Worm (Caenorhabditis elegans) whole organism, L1 larva: ENCODE data around the gene ndx-2.

Experiments used
- C04F5.9 ChIP-seq: sonication (generic microtip); optimal IDR thresholded peaks from 2 replicates; lab custom pipeline; 2016; ENCODE audit warnings: missing genetic modification characterization, missing compliant biosample characterization
- aha-1 ChIP-seq: fragments of 150-350 bp; optimal IDR thresholded peaks from 2 replicates; lab custom pipeline; 2014; ENCODE audit warnings: missing biosample characterization, missing genetic modification characterization
- aly-2 ChIP-seq: fragments of 150-350 bp; optimal IDR thresholded peaks from 2 replicates; lab custom pipeline; 2014; ENCODE audit warnings: missing biosample characterization, missing genetic modification characterization
- blmp-1 ChIP-seq: fragments of 150-350 bp; optimal IDR thresholded peaks from 2 replicates; lab custom pipeline; 2014; ENCODE audit warnings: missing biosample characterization, missing genetic modification characterization
- ceh-63 ChIP-seq: fragments of 200-800 bp; sonication (Bioruptor generic); optimal IDR thresholded peaks from 2 replicates; lab custom pipeline; 2018; ENCODE audit warnings: mild to moderate bottlenecking, missing genetic modification characterization, missing compliant biosample characterization
- ceh-90 ChIP-seq: sonication (generic microtip); optimal IDR thresholded peaks from 2 replicates; lab custom pipeline; 2016; ENCODE audit warnings: missing genetic modification characterization, missing compliant biosample characterization
- dpl-1 ChIP-seq, 3 experiments: fragments of 150-350 bp in 2 of 3; sonication (generic microtip) in 1 of 3; optimal IDR thresholded peaks; 2 replicates each; lab custom pipeline; 2014 to 2017; ENCODE audit warnings: missing biosample characterization in 3 of 3, missing genetic modification characterization in 3 of 3, missing genetic modification reagents in 3 of 3
- efl-1 ChIP-seq, 4 experiments: fragments of 150-350 bp; optimal IDR thresholded peaks in 3 of 4; peaks in 1 of 4; 1 replicate in 1 of 4; 2 replicates in 3 of 4; lab custom pipeline; 2014; ENCODE audit warnings: missing biosample characterization in 2 of 4, missing genetic modification characterization in 2 of 4, missing genetic modification reagents in 2 of 4
- elt-2 ChIP-seq: sonication (generic microtip); optimal IDR thresholded peaks from 2 replicates; lab custom pipeline; 2016; ENCODE audit warnings: missing genetic modification characterization, mild to moderate bottlenecking, inconsistent platforms, missing compliant biosample characterization, missing genetic modification reagents
- elt-3 ChIP-seq, 6 experiments: fragments of 150-350 bp in 1 of 6; sonication (generic microtip); optimal IDR thresholded peaks; 2 replicates each; lab custom pipeline; 2017 to 2018; ENCODE audit warnings: missing biosample characterization in 6 of 6, missing genetic modification characterization in 6 of 6, inconsistent platforms in 1 of 6
- fkh-10 ChIP-seq: sonication (generic microtip); optimal IDR thresholded peaks from 2 replicates; lab custom pipeline; 2017; ENCODE audit warnings: missing biosample characterization, missing genetic modification reagents, missing genetic modification characterization
- fkh-8 ChIP-seq: sonication (generic microtip); optimal IDR thresholded peaks from 2 replicates; lab custom pipeline; 2016; ENCODE audit warnings: mild to moderate bottlenecking, missing genetic modification characterization, missing compliant biosample characterization
- grh-1 ChIP-seq: fragments of 200-800 bp; sonication (Bioruptor generic); IDR thresholded peaks from 2 replicates; pipeline ENCODE4 v1.3.6; 2022; ENCODE audit warnings: missing genetic modification reagents, missing genetic modification characterization, missing compliant biosample characterization
- hlh-4 ChIP-seq: sonication (generic microtip); optimal IDR thresholded peaks from 2 replicates; lab custom pipeline; 2016; ENCODE audit warnings: mild to moderate bottlenecking, missing genetic modification characterization, missing compliant biosample characterization
- hpl-2 ChIP-seq: fragments of 150-350 bp; optimal IDR thresholded peaks from 2 replicates; lab custom pipeline; 2014; ENCODE audit warnings: missing biosample characterization, missing genetic modification reagents, missing genetic modification characterization
- irx-1 ChIP-seq: sonication (generic microtip); optimal IDR thresholded peaks from 2 replicates; lab custom pipeline; 2016; ENCODE audit warnings: missing genetic modification characterization, missing compliant biosample characterization
- lin-14 ChIP-seq: fragments of 200-800 bp; sonication (Bioruptor generic); optimal IDR thresholded peaks from 2 replicates; lab custom pipeline; 2018; ENCODE audit warnings: mild to moderate bottlenecking, missing genetic modification characterization, moderate library complexity, missing compliant biosample characterization
- lin-15B ChIP-seq: fragments of 150-350 bp; sonication (generic microtip); optimal IDR thresholded peaks from 3 replicates; lab custom pipeline; 2014; ENCODE audit warnings: missing biosample characterization, missing genetic modification characterization
- lin-35 ChIP-seq, 2 experiments: fragments of 150-350 bp; optimal IDR thresholded peaks; 2 replicates each; lab custom pipeline; 2014; ENCODE audit warnings: missing biosample characterization in 2 of 2, missing genetic modification characterization in 2 of 2, missing genetic modification reagents in 2 of 2
- lsy-2 ChIP-seq, 2 experiments: fragments of 150-350 bp; optimal IDR thresholded peaks; 2 replicates each; lab custom pipeline; 2014; ENCODE audit warnings: missing biosample characterization in 2 of 2, missing genetic modification characterization in 2 of 2
- mab-9 ChIP-seq: fragments of 200-800 bp; sonication (Bioruptor generic); IDR thresholded peaks from 2 replicates; pipeline ENCODE4 v1.3.6; 2022; ENCODE audit warnings: missing genetic modification reagents, missing genetic modification characterization, missing compliant biosample characterization
- nhr-11 ChIP-seq: fragments of 150-350 bp; optimal IDR thresholded peaks from 2 replicates; lab custom pipeline; 2014; ENCODE audit warnings: missing biosample characterization, missing genetic modification characterization
- nhr-71 ChIP-seq: sonication (generic microtip); optimal IDR thresholded peaks from 2 replicates; lab custom pipeline; 2016; ENCODE audit warnings: mild to moderate bottlenecking, missing genetic modification characterization, moderate library complexity, missing compliant biosample characterization
- nhr-77 ChIP-seq: fragments of 150-350 bp; optimal IDR thresholded peaks from 2 replicates; lab custom pipeline; 2014; ENCODE audit warnings: missing biosample characterization, missing genetic modification characterization
- snpc-4 ChIP-seq: fragments of 150-350 bp; optimal IDR thresholded peaks from 2 replicates; lab custom pipeline; 2014; ENCODE audit warnings: missing biosample characterization, missing genetic modification characterization
- snu-23 ChIP-seq: sonication (generic microtip); optimal IDR thresholded peaks from 2 replicates; lab custom pipeline; 2016; ENCODE audit warnings: missing genetic modification characterization, missing compliant biosample characterization
- swsn-7 ChIP-seq: sonication (generic microtip); optimal IDR thresholded peaks from 2 replicates; lab custom pipeline; 2016; ENCODE audit warnings: missing genetic modification characterization, missing compliant biosample characterization
- tlp-1 ChIP-seq: fragments of 150-350 bp; optimal IDR thresholded peaks from 2 replicates; lab custom pipeline; 2014; ENCODE audit warnings: missing biosample characterization, missing genetic modification characterization
- xbp-1 ChIP-seq: sonication (generic microtip); optimal IDR thresholded peaks from 2 replicates; lab custom pipeline; 2016; ENCODE audit warnings: missing genetic modification characterization, missing compliant biosample characterization
- zag-1 ChIP-seq: fragments of 150-350 bp; optimal IDR thresholded peaks from 2 replicates; lab custom pipeline; 2014; ENCODE audit warnings: missing biosample characterization, missing genetic modification characterization
- zip-4 ChIP-seq: fragments of 200-800 bp; sonication (Bioruptor generic); optimal IDR thresholded peaks from 2 replicates; lab custom pipeline; 2018; ENCODE audit warnings: mild to moderate bottlenecking, missing genetic modification characterization, moderate library complexity, missing compliant biosample characterization
- ztf-11 ChIP-seq, 2 experiments: sonication (generic microtip); optimal IDR thresholded peaks; 2 replicates each; lab custom pipeline; 2016 to 2017; ENCODE audit warnings: missing genetic modification characterization in 2 of 2, missing biosample characterization in 1 of 2, missing compliant biosample characterization in 1 of 2
- ztf-4 ChIP-seq: fragments of 150-350 bp; optimal IDR thresholded peaks from 2 replicates; lab custom pipeline; 2014; ENCODE audit warnings: missing biosample characterization, missing genetic modification characterization

ndx-2 gene

DNA sequence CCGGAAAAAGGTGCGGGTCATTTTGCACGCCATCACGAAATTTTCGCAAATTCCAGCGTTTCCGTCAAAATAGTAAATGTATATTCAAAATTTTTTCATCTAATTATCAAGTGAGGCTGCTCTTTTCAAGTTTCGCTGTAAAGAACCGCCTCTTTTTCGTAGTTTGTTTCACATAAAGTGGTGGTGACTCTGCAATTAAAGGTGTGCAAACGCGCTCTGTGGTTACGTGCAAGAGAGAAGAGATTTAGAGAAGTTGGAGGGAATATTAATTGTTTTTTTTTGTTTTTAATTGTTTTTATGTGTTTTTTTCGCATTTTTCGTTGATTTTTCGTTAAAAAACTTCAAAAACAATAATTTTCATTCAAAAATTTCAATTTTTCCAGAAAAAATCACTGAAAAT lies 7.8 kb upstream of the ndx-2 start, which contains the start of gene W02G9.3 (continued):
- TF ChIP-seq ceh-90 (tag; lab: Kevin White, UChicago) = peak; percentile 35
- no peak for TF ChIP-seq hpl-2 (GFP tag; lab: Kevin White, UChicago)
- peak; percentile 40 for TF ChIP-seq ztf-4
- peak; percentile 83 for TF ChIP-seq fkh-8 (tag; lab: Kevin White, UChicago)
- no peak for TF ChIP-seq mab-9 (GFP tag; lab: Robert Waterston, UW)
- TF ChIP-seq fkh-10 (GFP tag; lab: Kevin White, UChicago) = peak; percentile 49
- TF ChIP-seq zip-4 (GFP tag; lab: Kevin White, UChicago) = no peak
- peak in 1 of 6 experiments; percentile 66 for TF ChIP-seq elt-3 (tag; optimal IDR thresholded peaks at IDR 0.05; lab: Kevin White, UChicago)
- TF ChIP-seq snpc-4 = peak; percentile 17
- peak; percentile 82 for TF ChIP-seq nhr-11 (tag; lab: Kevin White, UChicago)
- peak; percentile 80 for TF ChIP-seq swsn-7
- peak; percentile 85 for TF ChIP-seq lin-14
- peak; percentile 83 to 91 (median 89) for TF ChIP-seq dpl-1 (GFP tag; optimal IDR thresholded peaks at IDR 0.05; lab: Kevin White, UChicago)
- peak; percentile 69 for TF ChIP-seq nhr-77 (tag; lab: Kevin White, UChicago)

DNA sequence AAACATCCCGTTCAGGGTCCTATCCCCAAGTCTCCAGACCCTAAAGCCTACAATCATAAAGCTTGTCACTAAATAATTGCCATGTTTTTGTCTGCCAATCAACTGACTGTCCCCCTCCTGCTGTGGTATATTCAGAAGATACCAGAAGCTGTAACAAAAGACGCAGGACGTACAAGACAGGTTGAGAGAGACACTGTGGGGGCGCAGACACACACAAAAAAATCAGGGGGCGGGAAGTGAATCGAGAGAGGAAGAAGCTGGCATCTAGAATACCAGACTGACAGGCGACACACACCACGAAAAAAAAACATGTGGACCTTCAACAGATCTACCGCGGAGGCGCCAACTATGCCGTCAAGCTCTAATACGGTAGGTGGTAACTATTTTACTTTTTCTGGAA lies 6.4 kb upstream of the ndx-2 start, which contains the start of gene kel-8:
Gene kel-8, plus strand, starts transcription at position 301 of the 400 bp plus-strand sequence.
- TF ChIP-seq efl-1 (optimal IDR thresholded peaks at IDR 0.05; lab: Kevin White, UChicago) (no peak), efl-1 (GFP tag; optimal IDR thresholded peaks at IDR 0.05 in 1 of 2; lab: Kevin White, UChicago) (peak in 1 of 2 experiments; percentile 50), tlp-1 (no peak)

DNA sequence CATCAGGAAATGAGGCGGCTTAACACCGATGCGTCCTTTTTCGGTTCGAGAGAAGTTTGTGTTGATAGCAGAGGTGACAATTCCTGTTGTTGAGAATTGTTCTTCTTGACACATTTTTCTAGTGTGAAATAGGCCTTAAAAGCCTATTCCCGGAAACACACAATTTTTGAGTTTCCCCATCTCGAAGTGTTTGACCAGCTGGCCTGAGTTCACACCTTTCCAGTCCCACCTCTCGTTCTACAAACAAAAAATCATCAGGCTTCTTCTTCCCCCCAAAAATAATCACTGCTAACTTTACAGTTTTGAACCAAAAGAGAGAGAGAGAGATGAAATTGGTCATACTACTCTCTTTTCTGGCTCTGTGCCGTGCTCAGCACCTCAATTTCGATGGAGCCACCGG lies 1.8 kb upstream of the ndx-2 start, which contains the start of gene W02G9.4:
Gene W02G9.4, plus strand, starts transcription at position 301 of the 400 bp plus-strand sequence.
- TF ChIP-seq grh-1 (GFP tag; lab: Robert Waterston, UW) (no peak), lin-35 (GFP tag; optimal IDR thresholded peaks at IDR 0.05; lab: Kevin White, UChicago) (no peak), efl-1 (optimal IDR thresholded peaks at IDR 0.05; lab: Kevin White, UChicago) (no peak), efl-1 (GFP tag; optimal IDR thresholded peaks at IDR 0.05 in 1 of 2; lab: Kevin White, UChicago) (no peak), ztf-11 (tag; optimal IDR thresholded peaks at IDR 0.05; lab: Kevin White, UChicago) (no peak)

DNA sequence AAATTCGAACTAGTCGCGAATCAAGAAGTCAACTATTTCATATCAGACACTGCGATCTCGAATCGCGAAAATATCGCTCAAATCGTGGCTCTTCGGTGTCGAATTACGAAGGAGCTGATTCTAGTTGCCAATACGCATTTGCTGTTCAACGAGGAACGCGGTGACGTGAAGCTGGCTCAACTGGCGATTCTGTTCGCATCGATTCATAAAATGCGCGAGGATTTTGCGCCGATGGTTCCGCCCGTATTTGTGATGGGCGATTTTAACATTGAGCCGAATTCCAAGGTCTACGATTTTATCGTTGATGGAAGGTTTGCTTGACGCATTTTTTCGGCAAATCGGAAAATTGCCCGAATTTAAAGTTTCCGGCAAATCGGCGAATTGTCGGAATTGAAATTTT lies 4.3 kb downstream of the ndx-2 start:
- no peak for TF ChIP-seq C04F5.9
- no peak for TF ChIP-seq efl-1 (optimal IDR thresholded peaks at IDR 0.05; lab: Kevin White, UChicago)
- peak in 1 of 2 experiments; percentile 82 for TF ChIP-seq efl-1 (GFP tag; optimal IDR thresholded peaks at IDR 0.05 in 1 of 2; lab: Kevin White, UChicago)

DNA sequence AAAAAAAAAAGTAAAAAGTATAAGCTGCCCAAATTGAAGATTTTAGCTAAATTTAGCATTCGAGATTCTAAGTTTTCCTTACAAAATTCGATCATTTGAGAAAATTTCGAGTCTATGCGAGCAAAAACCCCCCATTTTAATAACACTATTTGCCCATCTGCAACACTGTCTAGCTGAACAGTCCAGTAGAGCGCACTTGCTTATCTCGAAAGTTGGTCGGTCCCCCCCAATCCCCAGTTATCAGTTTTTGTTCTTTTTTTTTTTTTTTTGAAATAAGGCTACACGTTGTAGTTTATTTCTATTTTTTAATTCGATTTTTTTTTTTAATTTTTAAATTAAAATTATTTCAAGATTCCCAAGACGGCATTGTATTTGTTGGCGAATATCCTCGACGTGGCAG lies 7.1 kb downstream of the ndx-2 start:
- no peak for TF ChIP-seq zag-1
- TF ChIP-seq ztf-11 (tag; optimal IDR thresholded peaks at IDR 0.05; lab: Kevin White, UChicago) = no peak
- TF ChIP-seq aha-1 (tag; lab: Kevin White, UChicago) = no peak
- TF ChIP-seq aly-2 (tag; lab: Kevin White, UChicago) = no peak
- peak; percentile 27 for TF ChIP-seq nhr-71
- peak; percentile 1 for TF ChIP-seq xbp-1 (tag; lab: Kevin White, UChicago)
- TF ChIP-seq efl-1 (optimal IDR thresholded peaks at IDR 0.05; lab: Kevin White, UChicago) = peak; percentile 34 to 37
- peak; percentile 33 to 93 for TF ChIP-seq efl-1 (GFP tag; optimal IDR thresholded peaks at IDR 0.05 in 1 of 2; lab: Kevin White, UChicago)
- peak; percentile 14 to 38 for TF ChIP-seq lsy-2 (tag; optimal IDR thresholded peaks at IDR 0.05; lab: Kevin White, UChicago)
- peak; percentile 12 for TF ChIP-seq snu-23 (GFP tag; lab: Kevin White, UChicago)
- TF ChIP-seq hlh-4 (tag; lab: Kevin White, UChicago) = no peak
- peak in 1 of 2 experiments; percentile 51 for TF ChIP-seq lin-35 (GFP tag; optimal IDR thresholded peaks at IDR 0.05; lab: Kevin White, UChicago)
- TF ChIP-seq elt-2 (tag; lab: Kevin White, UChicago) = peak; percentile 41
- TF ChIP-seq hpl-2 (GFP tag; lab: Kevin White, UChicago) = no peak
- TF ChIP-seq ceh-63 (GFP tag; lab: Kevin White, UChicago) = no peak
- TF ChIP-seq dpl-1 (GFP tag; optimal IDR thresholded peaks at IDR 0.05; lab: Kevin White, UChicago) = peak in 2 of 3 experiments; percentile 10 to 51
- TF ChIP-seq blmp-1 = no peak
- no peak for TF ChIP-seq lin-15B (tag; lab: Kevin White, UChicago)
- TF ChIP-seq irx-1 (tag; lab: Kevin White, UChicago) = no peak
- TF ChIP-seq, all 84 proteins: peak for 8
